Fruit fly (Drosophila melanogaster): Measurements from ENCODE around the gene tyf.

DNA sequence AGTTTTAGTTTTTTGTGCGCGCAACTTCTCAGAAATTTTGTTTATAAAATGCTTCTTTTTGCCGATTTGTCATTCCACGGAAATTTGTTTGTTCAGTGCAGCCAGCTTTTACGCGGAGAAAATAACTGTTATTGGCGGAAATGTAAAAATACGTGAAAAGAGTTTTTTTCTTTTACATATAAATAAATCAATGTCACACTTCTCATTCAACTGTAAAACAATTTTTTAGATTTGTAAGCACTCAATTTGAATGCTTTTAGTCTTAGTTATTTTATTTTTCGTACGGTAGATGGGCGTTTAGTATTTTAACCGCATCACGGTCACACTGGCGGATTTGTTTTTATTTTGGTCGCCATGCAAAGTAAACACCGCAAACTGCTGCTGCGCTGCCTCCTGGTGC is 12.7 kb upstream of the tyf start, which contains the start of the genes Xpac and brn:
- TF ChIP-seq psq (optimal IDR thresholded peaks at IDR 0.05) (no peak), ttk (optimal IDR thresholded peaks at IDR 0.05) (no peak), h (optimal IDR thresholded peaks at IDR 0.05) (no peak)
